Worm (Caenorhabditis elegans): ENCODE results near the gene chmp-7.

ce11 chrII:9100798-9101197 lies 46.0 kb downstream of the chmp-7 start, which contains the start of gene T24H10.5:
- TF ChIP-seq zag-1 (tag; optimal IDR thresholded peaks at IDR 0.05) = no peak
- no peak for TF ChIP-seq eor-1 (tag; optimal IDR thresholded peaks at IDR 0.05)
- TF ChIP-seq lin-39 (tag; optimal IDR thresholded peaks at IDR 0.05) = no peak
- TF ChIP-seq nhr-237 (tag; optimal IDR thresholded peaks at IDR 0.05) = no peak
- no peak for TF ChIP-seq ZK546.5 (tag; optimal IDR thresholded peaks at IDR 0.05)
- TF ChIP-seq mdl-1 (tag; optimal IDR thresholded peaks at IDR 0.05) = no peak
- no peak for TF ChIP-seq elt-2 (tag; optimal IDR thresholded peaks at IDR 0.05)
- no peak for TF ChIP-seq ztf-11 (tag; optimal IDR thresholded peaks at IDR 0.05)
- TF ChIP-seq tbx-2 (tag; optimal IDR thresholded peaks at IDR 0.05) = no peak
- TF ChIP-seq nhr-12 (tag; optimal IDR thresholded peaks at IDR 0.05) = no peak
- no peak for TF ChIP-seq jun-1 (tag; optimal IDR thresholded peaks at IDR 0.05)
- TF ChIP-seq ztf-4 (tag; optimal IDR thresholded peaks at IDR 0.05) = no peak
